Fruit fly (Drosophila melanogaster) whole organism, embryonic: Measurements from ENCODE around the gene mahe.
A peak's percentile ranks its signal among the peaks of the same experiment; 100 is the strongest.

Source experiments
- ATbp ChIP-seq: fragments of 200-800 bp; sonication (Bioruptor generic); optimal IDR thresholded peaks from 2 replicates; lab custom pipeline; 2017; ENCODE audit warnings: missing biosample characterization, mild to moderate bottlenecking, missing genetic modification characterization, missing genetic modification reagents
- Adf1 ChIP-seq: fragments of 200-800 bp; sonication (Bioruptor generic); IDR thresholded peaks from 2 replicates; pipeline ENCODE4 v1.3.6; 2022; ENCODE audit warnings: missing biosample characterization, missing genetic modification characterization
- Atf3 ChIP-seq: fragments of 200-800 bp; sonication (Bioruptor generic); optimal IDR thresholded peaks from 3 replicates; lab custom pipeline; 2016; ENCODE audit warnings: missing biosample characterization, missing genetic modification characterization
- Bdp1 ChIP-seq: fragments of 200-800 bp; sonication (Bioruptor generic); optimal IDR thresholded peaks from 3 replicates; lab custom pipeline; 2016; ENCODE audit warnings: missing biosample characterization, missing genetic modification characterization
- CG10147 ChIP-seq: fragments of 200-800 bp; sonication (Bioruptor generic); optimal IDR thresholded peaks from 2 replicates; lab custom pipeline; 2019; ENCODE audit warnings: missing biosample characterization, mild to moderate bottlenecking, missing genetic modification characterization, moderate library complexity
- CG10462 ChIP-seq: fragments of 200-800 bp; sonication (Bioruptor generic); optimal IDR thresholded peaks from 2 replicates; lab custom pipeline; 2016; ENCODE audit warnings: missing biosample characterization, missing genetic modification characterization
- CG11504 ChIP-seq: fragments of 200-800 bp; sonication (Bioruptor generic); optimal IDR thresholded peaks from 3 replicates; lab custom pipeline; 2019; ENCODE audit warnings: missing biosample characterization, mild to moderate bottlenecking, missing genetic modification characterization, moderate library complexity
- CG12104 ChIP-seq: fragments of 200-800 bp; sonication (Bioruptor generic); optimal IDR thresholded peaks from 3 replicates; lab custom pipeline; 2016; ENCODE audit warnings: missing biosample characterization, missing genetic modification characterization
- CG12219 ChIP-seq: fragments of 200-800 bp; sonication (Bioruptor generic); optimal IDR thresholded peaks from 3 replicates; lab custom pipeline; 2018; ENCODE audit warnings: missing biosample characterization, mild to moderate bottlenecking, missing genetic modification characterization
- CG12659 ChIP-seq: fragments of 200-800 bp; sonication (Bioruptor generic); optimal IDR thresholded peaks from 3 replicates; lab custom pipeline; 2017; ENCODE audit warnings: mild to moderate bottlenecking, missing biosample characterization, missing genetic modification reagents, missing genetic modification characterization
- CG14860 ChIP-seq: fragments of 200-800 bp; sonication (Bioruptor generic); IDR thresholded peaks from 3 replicates; pipeline ENCODE4 v1.3.6; 2022; ENCODE audit warnings: missing biosample characterization, missing genetic modification characterization; ENCODE audit not compliant: partially characterized antibody
- CG14965 ChIP-seq: fragments of 200-800 bp; sonication (Bioruptor generic); optimal IDR thresholded peaks from 2 replicates; lab custom pipeline; 2016; ENCODE audit warnings: missing biosample characterization, missing genetic modification characterization, borderline replicate concordance
- CG17186 ChIP-seq: fragments of 200-800 bp; sonication (Bioruptor generic); optimal IDR thresholded peaks from 3 replicates; lab custom pipeline; 2017; ENCODE audit warnings: missing biosample characterization, missing genetic modification reagents, missing genetic modification characterization
- CG17612 ChIP-seq: fragments of 200-800 bp; sonication (Bioruptor generic); IDR thresholded peaks from 2 replicates; pipeline ENCODE4 v1.3.6; 2022; ENCODE audit warnings: missing biosample characterization, missing genetic modification characterization
- CG17802 ChIP-seq: fragments of 200-800 bp; sonication (Bioruptor generic); optimal IDR thresholded peaks from 2 replicates; lab custom pipeline; 2018; ENCODE audit warnings: missing biosample characterization, mild to moderate bottlenecking, missing genetic modification characterization, moderate library complexity
- CG3726 ChIP-seq: fragments of 200-800 bp; sonication (Bioruptor generic); IDR thresholded peaks from 3 replicates; pipeline ENCODE4, ENCODE4 v1.3.6; 2022; ENCODE audit warnings: missing biosample characterization, missing genetic modification characterization
- CG3838 ChIP-seq: fragments of 200-800 bp; sonication (Bioruptor generic); optimal IDR thresholded peaks from 3 replicates; lab custom pipeline; 2016; ENCODE audit warnings: missing biosample characterization, missing genetic modification characterization
- CG4617 ChIP-seq: fragments of 200-800 bp; sonication (Bioruptor generic); optimal IDR thresholded peaks from 3 replicates; lab custom pipeline; 2016; ENCODE audit warnings: missing biosample characterization, missing genetic modification characterization, borderline replicate concordance
- CG6272 ChIP-seq: fragments of 200-800 bp; sonication (Bioruptor generic); IDR thresholded peaks from 2 replicates; pipeline ENCODE4 v1.3.6; 2022; ENCODE audit warnings: missing biosample characterization, missing genetic modification characterization
- CG7556 ChIP-seq: fragments of 200-800 bp; sonication (Bioruptor generic); optimal IDR thresholded peaks from 2 replicates; lab custom pipeline; 2017; ENCODE audit warnings: missing biosample characterization, mild to moderate bottlenecking, missing genetic modification characterization
- CG7745 ChIP-seq: fragments of 200-800 bp; sonication (Bioruptor generic); optimal IDR thresholded peaks from 2 replicates; lab custom pipeline; 2018; ENCODE audit warnings: missing biosample characterization, mild to moderate bottlenecking, missing genetic modification characterization, moderate library complexity
- CG8281 ChIP-seq: fragments of 200-800 bp; sonication (Bioruptor generic); optimal IDR thresholded peaks from 2 replicates; lab custom pipeline; 2018; ENCODE audit warnings: missing biosample characterization, mild to moderate bottlenecking, missing genetic modification characterization, moderate library complexity
- CG8765 ChIP-seq: fragments of 200-800 bp; sonication (Bioruptor generic); IDR thresholded peaks from 2 replicates; pipeline ENCODE4 v1.3.6; 2022; ENCODE audit warnings: missing biosample characterization, missing genetic modification characterization
- Dad ChIP-seq: fragments of 200-800 bp; sonication (Bioruptor generic); optimal IDR thresholded peaks from 3 replicates; lab custom pipeline; 2016; ENCODE audit warnings: missing biosample characterization, missing genetic modification characterization
- Dip3 ChIP-seq: fragments of 200-800 bp; sonication (Bioruptor generic); optimal IDR thresholded peaks from 3 replicates; lab custom pipeline; 2016; ENCODE audit warnings: missing biosample characterization, missing genetic modification characterization
- Dref ChIP-seq: fragments of 200-800 bp; sonication (Bioruptor generic); IDR thresholded peaks from 2 replicates; pipeline ENCODE4 v1.3.6; 2022; ENCODE audit warnings: missing biosample characterization, missing genetic modification characterization
- HmgD ChIP-seq: fragments of 200-800 bp; sonication (Bioruptor generic); optimal IDR thresholded peaks from 3 replicates; lab custom pipeline; 2016; ENCODE audit warnings: missing biosample characterization, missing genetic modification characterization
- Lim3 ChIP-seq: fragments of 200-800 bp; sonication (Bioruptor generic); IDR thresholded peaks from 2 replicates; pipeline ENCODE4 v1.3.6; 2022; ENCODE audit warnings: missing biosample characterization, missing genetic modification characterization
- Sin3A ChIP-seq: fragments of >200 bp; optimal IDR thresholded peaks from 2 replicates; lab custom pipeline; 2018
- Spps ChIP-seq: fragments of 200-800 bp; sonication (Bioruptor generic); optimal IDR thresholded peaks from 2 replicates; lab custom pipeline; 2018; ENCODE audit warnings: missing biosample characterization, mild to moderate bottlenecking, missing genetic modification characterization
- Xrp1 ChIP-seq: fragments of 200-800 bp; sonication (Bioruptor generic); IDR thresholded peaks from 2 replicates; pipeline ENCODE4 v1.3.6; 2022; ENCODE audit warnings: missing biosample characterization, missing genetic modification characterization
- ap ChIP-seq: fragments of 200-800 bp; sonication (Bioruptor generic); IDR thresholded peaks from 2 replicates; pipeline ENCODE4 v1.3.6; 2022; ENCODE audit warnings: missing biosample characterization, missing genetic modification characterization
- ara ChIP-seq: fragments of 200-800 bp; sonication (Bioruptor generic); IDR thresholded peaks from 2 replicates; pipeline ENCODE4 v1.3.6; 2022; ENCODE audit warnings: missing biosample characterization, missing genetic modification characterization
- br ChIP-seq: fragments of >200 bp; optimal IDR thresholded peaks from 2 replicates; lab custom pipeline; 2017
- cad ChIP-seq: fragments of >200 bp; optimal IDR thresholded peaks from 2 replicates; lab custom pipeline; 2017; ENCODE audit warnings: missing biosample characterization, missing genetic modification characterization
- ci ChIP-seq: fragments of 200-800 bp; sonication (Bioruptor generic); IDR thresholded peaks from 3 replicates; pipeline ENCODE4 v1.3.6; 2022; ENCODE audit warnings: missing biosample characterization, missing genetic modification characterization
- crc ChIP-seq: fragments of 200-800 bp; sonication (Bioruptor generic); optimal IDR thresholded peaks from 2 replicates; lab custom pipeline; 2016; ENCODE audit warnings: missing biosample characterization, missing genetic modification characterization
- dpn ChIP-seq, 2 experiments: fragments of 200-800 bp; sonication (Bioruptor generic); optimal IDR thresholded peaks; 3 replicates each; lab custom pipeline; 2016; ENCODE audit warnings: missing biosample characterization in 2 of 2, missing genetic modification characterization in 2 of 2
- gfzf ChIP-seq: fragments of 200-800 bp; sonication (Bioruptor generic); optimal IDR thresholded peaks from 2 replicates; lab custom pipeline; 2016; ENCODE audit warnings: missing biosample characterization, mild to moderate bottlenecking, missing genetic modification characterization, moderate library complexity
- hkb ChIP-seq, 2 experiments: fragments of 200-800 bp in 1 of 2; fragments of >200 bp in 1 of 2; sonication (Bioruptor generic) in 1 of 2; IDR thresholded peaks in 1 of 2; optimal IDR thresholded peaks in 1 of 2; 2 replicates each; pipeline versions ENCODE4 v1.3.6 to Lab custom; 2017 to 2022; ENCODE audit warnings: missing biosample characterization in 1 of 2, missing genetic modification characterization in 1 of 2
- lola ChIP-seq, 3 experiments: fragments of >200 bp in 2 of 3; fragments of 200-800 bp in 1 of 3; sonication (Bioruptor generic) in 1 of 3; optimal IDR thresholded peaks; 2 replicates each; lab custom pipeline; 2017 to 2019; ENCODE audit warnings: missing biosample characterization in 3 of 3, missing genetic modification characterization in 3 of 3, mild to moderate bottlenecking in 1 of 3, moderate library complexity in 1 of 3
- mam ChIP-seq: fragments of 200-800 bp; sonication (Bioruptor generic); optimal IDR thresholded peaks from 3 replicates; lab custom pipeline; 2016; ENCODE audit warnings: missing biosample characterization, missing genetic modification characterization
- nom ChIP-seq: fragments of 200-800 bp; sonication (Bioruptor generic); optimal IDR thresholded peaks from 2 replicates; lab custom pipeline; 2017; ENCODE audit warnings: missing biosample characterization, missing genetic modification characterization, mild to moderate bottlenecking, moderate library complexity, missing genetic modification reagents
- otp ChIP-seq: fragments of 200-800 bp; sonication (Bioruptor generic); IDR thresholded peaks from 3 replicates; pipeline ENCODE4, ENCODE4 v1.3.6; 2022; ENCODE audit warnings: missing biosample characterization, missing genetic modification characterization
- pho ChIP-seq: fragments of 200-800 bp; sonication (Bioruptor generic); optimal IDR thresholded peaks from 2 replicates; lab custom pipeline; 2016; ENCODE audit warnings: missing biosample characterization, missing genetic modification characterization
- pita ChIP-seq: fragments of 200-800 bp; sonication (Bioruptor generic); optimal IDR thresholded peaks from 2 replicates; lab custom pipeline; 2017; ENCODE audit warnings: missing biosample characterization, mild to moderate bottlenecking, missing genetic modification characterization
- psq ChIP-seq: fragments of 200-800 bp; sonication (Bioruptor generic); optimal IDR thresholded peaks from 2 replicates; lab custom pipeline; 2017; ENCODE audit warnings: missing biosample characterization, missing genetic modification characterization
- schlank ChIP-seq: fragments of 200-800 bp; sonication (Bioruptor generic); optimal IDR thresholded peaks from 2 replicates; lab custom pipeline; 2018; ENCODE audit warnings: missing biosample characterization, mild to moderate bottlenecking, missing genetic modification characterization
- shn ChIP-seq: fragments of 200-800 bp; sonication (Bioruptor generic); optimal IDR thresholded peaks from 3 replicates; lab custom pipeline; 2016; ENCODE audit warnings: missing biosample characterization, missing genetic modification characterization
- sisA ChIP-seq: fragments of 200-800 bp; sonication (Bioruptor generic); IDR thresholded peaks from 2 replicates; pipeline ENCODE4 v1.3.6; 2022; ENCODE audit warnings: missing biosample characterization, missing genetic modification characterization
- slou ChIP-seq: fragments of 200-800 bp; sonication (Bioruptor generic); optimal IDR thresholded peaks from 3 replicates; lab custom pipeline; 2016; ENCODE audit warnings: missing biosample characterization, missing genetic modification characterization
- zen ChIP-seq: fragments of 200-800 bp; sonication (Bioruptor generic); optimal IDR thresholded peaks from 3 replicates; lab custom pipeline; 2018; ENCODE audit warnings: missing biosample characterization, mild to moderate bottlenecking, missing genetic modification characterization, moderate library complexity

The mahe gene

dm6 chrX:7970396-7970795 lies 39.2 kb upstream of the mahe start (continued):
- TF ChIP-seq Xrp1 (GFP tag; lab: Robert Waterston, UW): peak; percentile 57; the same call in 1 of the 2 replicates
- no peak for TF ChIP-seq HmgD (GFP tag; lab: Kevin White, UChicago)
- no peak for TF ChIP-seq pita (GFP tag; lab: Kevin White, UChicago)
- peak; percentile 58 for TF ChIP-seq CG12659 (GFP tag; lab: Kevin White, UChicago)
- TF ChIP-seq Dref: no peak
- TF ChIP-seq cad (GFP tag; lab: Kevin White, UChicago): no peak
- TF ChIP-seq dpn (GFP tag; optimal IDR thresholded peaks at IDR 0.05; lab: Kevin White, UChicago): peak in 1 of 2 experiments; percentile 31
- TF ChIP-seq lola (GFP tag; optimal IDR thresholded peaks at IDR 0.05; lab: Kevin White, UChicago): peak in 1 of 3 experiments; percentile 33
- TF ChIP-seq CG17802: no peak
- TF ChIP-seq CG10147: peak; percentile 74
- no peak for TF ChIP-seq CG3726
- no peak for TF ChIP-seq zen (tag; lab: Kevin White, UChicago)
- no peak for TF ChIP-seq Atf3 (GFP tag; lab: Kevin White, UChicago)
- TF ChIP-seq CG14965 (GFP tag; lab: Kevin White, UChicago): no peak
- no peak for TF ChIP-seq CG4617 (GFP tag; lab: Kevin White, UChicago)
- no peak for TF ChIP-seq schlank
- peak; percentile 73 for TF ChIP-seq nom (GFP tag; lab: Kevin White, UChicago)
- peak; percentile 27 for TF ChIP-seq CG12104 (GFP tag; lab: Kevin White, UChicago)
- no peak for TF ChIP-seq CG8281 (tag; lab: Kevin White, UChicago)
- TF ChIP-seq otp: no peak
- no peak for TF ChIP-seq slou (GFP tag; lab: Kevin White, UChicago)
- TF ChIP-seq Sin3A (lab: Kevin White, UChicago): no peak
- no peak for TF ChIP-seq CG3838 (GFP tag; lab: Kevin White, UChicago)
- no peak for TF ChIP-seq Lim3 (GFP tag; lab: Robert Waterston, UW)
- TF ChIP-seq CG17612 (GFP tag; lab: Robert Waterston, UW): no peak
- TF ChIP-seq Dip3 (GFP tag; lab: Kevin White, UChicago): no peak
- TF ChIP-seq Dad: no peak
- TF ChIP-seq CG12219 (GFP tag; lab: Kevin White, UChicago): peak; percentile 33
- peak; percentile 20 for TF ChIP-seq ATbp
- TF ChIP-seq Adf1: no peak
- TF ChIP-seq sisA (GFP tag; lab: Robert Waterston, UW): peak; percentile 38; the same call in 1 of the 2 replicates
- 0 out of 3 replicates have a peak, but pooled peaks have one; percentile 50 for TF ChIP-seq CG14860
- no peak for TF ChIP-seq CG6272
- TF ChIP-seq CG7745 (tag; lab: Kevin White, UChicago): no peak
- TF ChIP-seq mam (GFP tag; lab: Kevin White, UChicago): peak; percentile 57
- TF ChIP-seq ap: no peak
- no peak for TF ChIP-seq hkb (optimal IDR thresholded peaks at IDR 0.05; lab: Kevin White, UChicago)
- TF ChIP-seq hkb (GFP tag; IDR thresholded peaks at IDR 0.05; lab: Robert Waterston, UW): peak; percentile 35; the same call in 1 of the 2 replicates
- TF ChIP-seq crc: no peak
- no peak for TF ChIP-seq CG8765 (GFP tag; lab: Robert Waterston, UW)
- TF ChIP-seq pho: peak; percentile 52
- TF ChIP-seq br (lab: Kevin White, UChicago): no peak
- TF ChIP-seq gfzf (GFP tag; lab: Kevin White, UChicago): no peak
- TF ChIP-seq CG17186: no peak
- TF ChIP-seq Spps (tag; lab: Kevin White, UChicago): no peak
- peak; percentile 72 for TF ChIP-seq CG11504
- peak; percentile 21 for TF ChIP-seq Bdp1 (GFP tag; lab: Kevin White, UChicago)
- TF ChIP-seq CG10462: no peak
- TF ChIP-seq psq: no peak
- peak; percentile 25 for TF ChIP-seq shn (GFP tag; lab: Kevin White, UChicago)
- no peak for TF ChIP-seq ara (GFP tag; lab: Robert Waterston, UW)
- TF ChIP-seq CG7556: peak; percentile 69
- peak; percentile 51; the same call in 1 of the 3 replicates for TF ChIP-seq ci (GFP tag; lab: Robert Waterston, UW)
